Worm (Caenorhabditis elegans): ENCODE measurements around the gene F49C12.7.
A peak's percentile ranks its signal among the peaks of the same experiment; 100 is the strongest.
"Not testable (repeated sequence)": the region's sequence is repeated elsewhere in the genome, so short reads cannot be mapped to it uniquely, and the experiment has no call there.

F49C12.7 gene

ce11 chrIV:9299145-9299544, 13.6 kb downstream of the F49C12.7 start, which contains the start of gene F49C12.2:
Gene F49C12.2 (minus strand): TSS chrIV:9299245.
- TF ChIP-seq lin-13 (tag; optimal IDR thresholded peaks at IDR 0.05): no peak
- no peak for TF ChIP-seq lsy-2 (tag; optimal IDR thresholded peaks at IDR 0.05)
- no peak for TF ChIP-seq nhr-237 (tag; optimal IDR thresholded peaks at IDR 0.05)
- no peak for TF ChIP-seq lin-32 (GFP tag; optimal IDR thresholded peaks at IDR 0.05)
- TF ChIP-seq drap-1 (GFP tag; optimal IDR thresholded peaks at IDR 0.05): no peak
- no peak for TF ChIP-seq unc-120 (tag; optimal IDR thresholded peaks at IDR 0.05; ENCODE audit: poor library complexity, severe bottlenecking)
- no peak for TF ChIP-seq flh-1 (GFP tag; optimal IDR thresholded peaks at IDR 0.05)
- TF ChIP-seq nhr-76 (tag; optimal IDR thresholded peaks at IDR 0.05): no peak
- no peak for TF ChIP-seq zip-8 (tag; optimal IDR thresholded peaks at IDR 0.05)
- no peak for TF ChIP-seq ham-2 (GFP tag; optimal IDR thresholded peaks at IDR 0.05)
- TF ChIP-seq M03D4.4 (tag; optimal IDR thresholded peaks at IDR 0.05): no peak
- TF ChIP-seq elt-3 (tag; optimal IDR thresholded peaks at IDR 0.05): no peak
- no peak for TF ChIP-seq mls-2 (tag; optimal IDR thresholded peaks at IDR 0.05)
- no peak for TF ChIP-seq nhr-12 (tag; optimal IDR thresholded peaks at IDR 0.05)

ce11 chrIV:9296285-9296684, 16.4 kb downstream of the F49C12.7 start, which contains the start of gene F49C12.1:
Gene F49C12.1 (minus strand): TSS chrIV:9296354.
- TF ChIP-seq unc-62 (GFP tag; optimal IDR thresholded peaks at IDR 0.05) (no peak), flh-1 (GFP tag; optimal IDR thresholded peaks at IDR 0.05) (no peak), nhr-76 (tag; optimal IDR thresholded peaks at IDR 0.05) (no peak), hlh-1 (tag; optimal IDR thresholded peaks at IDR 0.05) (no peak), ceh-83 (GFP tag; optimal IDR thresholded peaks at IDR 0.05) (no peak), zip-8 (tag; optimal IDR thresholded peaks at IDR 0.05) (no peak), tbx-8 (GFP tag; optimal IDR thresholded peaks at IDR 0.05) (no peak), elt-3 (tag; optimal IDR thresholded peaks at IDR 0.05) (no peak), sem-2 (GFP tag; optimal IDR thresholded peaks at IDR 0.05) (no peak), unc-120 (tag; optimal IDR thresholded peaks at IDR 0.05; ENCODE audit: poor library complexity, severe bottlenecking) (no peak)

- TF ChIP-seq unc-120 (tag; optimal IDR thresholded peaks at IDR 0.05; ENCODE audit: poor library complexity, severe bottlenecking); nhr-2 (tag; optimal IDR thresholded peaks at IDR 0.05); ceh-39 (tag; optimal IDR thresholded peaks at IDR 0.05): not testable (repeated sequence)
Measured at ce11 chrIV:9293825-9294224, 18.9 kb downstream of the F49C12.7 start, which contains the start of gene nhr-264. Gene nhr-264 (minus strand): TSS chrIV:9293925.

- TF ChIP-seq lsy-2 (tag; optimal IDR thresholded peaks at IDR 0.05): no peak
- TF ChIP-seq mab-5 (tag; optimal IDR thresholded peaks at IDR 0.05): no peak
- TF ChIP-seq snpc-4 (tag; optimal IDR thresholded peaks at IDR 0.05): no peak
- TF ChIP-seq unc-39 (tag; optimal IDR thresholded peaks at IDR 0.05): no peak
- no peak for TF ChIP-seq ceh-43 (GFP tag; optimal IDR thresholded peaks at IDR 0.05)
- TF ChIP-seq nhr-76 (tag; optimal IDR thresholded peaks at IDR 0.05): no peak
- TF ChIP-seq lin-13 (tag; optimal IDR thresholded peaks at IDR 0.05): no peak
- TF ChIP-seq bed-3 (GFP tag; optimal IDR thresholded peaks at IDR 0.05): no peak
- no peak for TF ChIP-seq hlh-1 (tag; optimal IDR thresholded peaks at IDR 0.05)
- no peak for TF ChIP-seq drap-1 (GFP tag; optimal IDR thresholded peaks at IDR 0.05)
- no peak for TF ChIP-seq lin-32 (GFP tag; optimal IDR thresholded peaks at IDR 0.05)
Measured at ce11 chrIV:9289635-9290034, 23.1 kb downstream of the F49C12.7 start.

ce11 chrIV:9286305-9286704, 26.4 kb downstream of the F49C12.7 start, which contains the start of gene nhr-267:
Gene nhr-267 (minus strand): TSS chrIV:9286405.
- not testable (repeated sequence) for TF ChIP-seq M03D4.4, ztf-11, mep-1 (tag; optimal IDR thresholded peaks at IDR 0.05)

- TF ChIP-seq unc-62 (GFP tag; optimal IDR thresholded peaks at IDR 0.05) (no peak), unc-120 (tag; optimal IDR thresholded peaks at IDR 0.05; ENCODE audit: poor library complexity, severe bottlenecking) (peak; percentile 10), blmp-1 (tag; optimal IDR thresholded peaks at IDR 0.05) (no peak), ham-2 (GFP tag; optimal IDR thresholded peaks at IDR 0.05) (no peak)
Measured at ce11 chrIV:9274008-9274529, 38.7 kb downstream of the F49C12.7 start, which contains the start of gene nmy-3. Gene nmy-3 (plus strand): TSS chrIV:9274479.

All from whole organism, mixed stage, embryonic.